Worm (Caenorhabditis elegans): ENCODE data around the gene zag-1.

DNA sequence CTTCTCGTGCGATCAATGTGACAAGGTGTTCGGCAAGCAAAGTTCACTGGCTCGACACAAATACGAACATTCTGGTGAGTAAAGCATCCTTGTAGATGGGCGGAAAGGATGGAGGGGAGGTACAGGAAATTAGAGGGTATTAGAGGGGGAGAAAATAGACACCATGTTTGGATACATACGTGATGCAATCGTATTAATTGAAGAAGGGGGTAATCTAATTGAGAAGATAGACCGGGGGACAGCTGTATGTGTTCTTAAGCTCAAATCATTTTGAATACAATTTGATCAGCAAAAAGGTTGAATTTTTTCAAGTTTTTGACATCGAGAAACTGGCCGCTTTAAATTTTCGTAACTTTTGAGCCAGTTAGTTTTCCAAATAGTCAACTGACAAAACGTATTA is 4.8 kb downstream of the zag-1 start:
- TF ChIP-seq zfh-2 (GFP tag; conservative IDR thresholded peaks at IDR 0.05) (no peak), hsf-1 (GFP tag; IDR thresholded peaks at IDR 0.05) (no peak), ama-1 (optimal IDR thresholded peaks at IDR 0.05) (no peak), ama-1 (GFP tag; optimal IDR thresholded peaks at IDR 0.05) (no peak), snpc-4 (GFP tag; optimal IDR thresholded peaks at IDR 0.05) (no peak), snpc-4 (tag; optimal IDR thresholded peaks at IDR 0.05) (no peak), unc-130 (GFP tag; optimal IDR thresholded peaks at IDR 0.05) (no peak)

Measured in whole organism, young adult.